Fruit fly (Drosophila melanogaster): ENCODE measurements around the gene CG18088.

Gene CG18088

dm6 chr2L:8958046-8958497, 9.3 kb upstream of the CG18088 start (continued):
- TF ChIP-seq GATAe (GFP tag; conservative IDR thresholded peaks at IDR 0.05): peak; percentile 90
- peak; percentile 94 for TF ChIP-seq wdn (GFP tag; IDR thresholded peaks at IDR 0.05)
- no peak for TF ChIP-seq dan (GFP tag; IDR thresholded peaks at IDR 0.05)
- peak; percentile 99 for TF ChIP-seq CG34422 (GFP tag; IDR thresholded peaks at IDR 0.05)
- TF ChIP-seq sob (GFP tag; IDR thresholded peaks at IDR 0.05): peak; percentile 98
- no peak for TF ChIP-seq knrl (GFP tag; IDR thresholded peaks at IDR 0.05; ENCODE audit: partially characterized antibody)
- no peak for TF ChIP-seq hb (GFP tag; IDR thresholded peaks at IDR 0.05; ENCODE audit: partially characterized antibody)
- peak; percentile 97 for TF ChIP-seq CG5953 (GFP tag; IDR thresholded peaks at IDR 0.05)
- TF ChIP-seq CG9797 (GFP tag; optimal IDR thresholded peaks at IDR 0.05): no peak
- TF ChIP-seq chinmo (GFP tag; IDR thresholded peaks at IDR 0.05; ENCODE audit: partially characterized antibody): no peak
- TF ChIP-seq CG5245 (GFP tag; optimal IDR thresholded peaks at IDR 0.05): peak; percentile 85
- TF ChIP-seq CG6683 (GFP tag; optimal IDR thresholded peaks at IDR 0.05): peak; percentile 80
- peak; percentile 79 for TF ChIP-seq TFAM (GFP tag; optimal IDR thresholded peaks at IDR 0.05)
- TF ChIP-seq fru (optimal IDR thresholded peaks at IDR 0.05): no peak
- peak; percentile 98 for TF ChIP-seq Awh (GFP tag; IDR thresholded peaks at IDR 0.05)
- peak; percentile 91 for TF ChIP-seq CG7372 (GFP tag; IDR thresholded peaks at IDR 0.05)
- peak; percentile 86; the same call in 2 of the 3 replicates for TF ChIP-seq CG11560 (tag; IDR thresholded peaks at IDR 0.05)
- TF ChIP-seq vnd (GFP tag; IDR thresholded peaks at IDR 0.05; ENCODE audit: partially characterized antibody): no peak
- TF ChIP-seq CkIIα-i1 (GFP tag; IDR thresholded peaks at IDR 0.05): peak; percentile 91; the same call in 1 of the 2 replicates
- peak; percentile 93 for TF ChIP-seq CG11085 (GFP tag; IDR thresholded peaks at IDR 0.05)
- peak; percentile 99 for TF ChIP-seq CG17328 (GFP tag; IDR thresholded peaks at IDR 0.05)
- peak; percentile 68 for TF ChIP-seq disco-r (GFP tag; optimal IDR thresholded peaks at IDR 0.05)
- TF ChIP-seq CG7987 (GFP tag; optimal IDR thresholded peaks at IDR 0.05): peak; percentile 91
- TF ChIP-seq CG18764 (GFP tag; optimal IDR thresholded peaks at IDR 0.05): peak; percentile 88
- TF ChIP-seq sd (tag; optimal IDR thresholded peaks at IDR 0.05): peak; percentile 76
- peak; percentile 95 for TF ChIP-seq CG2199 (GFP tag; IDR thresholded peaks at IDR 0.05)
- TF ChIP-seq CG10431 (GFP tag; optimal IDR thresholded peaks at IDR 0.05): peak; percentile 60
- TF ChIP-seq CG32767 (GFP tag; IDR thresholded peaks at IDR 0.05): peak; percentile 98
- TF ChIP-seq zf30C (GFP tag; optimal IDR thresholded peaks at IDR 0.05): peak; percentile 97
- TF ChIP-seq CG12104 (GFP tag; optimal IDR thresholded peaks at IDR 0.05): peak; percentile 83
- TF ChIP-seq Scr (GFP tag; IDR thresholded peaks at IDR 0.05; ENCODE audit: partially characterized antibody): no peak
- TF ChIP-seq slou (GFP tag; optimal IDR thresholded peaks at IDR 0.05): peak; percentile 89
- peak; percentile 83 for TF ChIP-seq stwl (tag; optimal IDR thresholded peaks at IDR 0.05)
- TF ChIP-seq CG9817 (tag; optimal IDR thresholded peaks at IDR 0.05): peak; percentile 80
- TF ChIP-seq CG13775 (GFP tag; optimal IDR thresholded peaks at IDR 0.05): peak; percentile 93
- TF ChIP-seq CG2712 (tag; optimal IDR thresholded peaks at IDR 0.05): peak; percentile 98
- TF ChIP-seq tll (GFP tag; optimal IDR thresholded peaks at IDR 0.05): peak in 1 of 2 experiments; percentile 27
- peak; percentile 83 for TF ChIP-seq CG6854 (GFP tag; optimal IDR thresholded peaks at IDR 0.05)
- TF ChIP-seq pan (optimal IDR thresholded peaks at IDR 0.05): no peak
- TF ChIP-seq pan (GFP tag; optimal IDR thresholded peaks at IDR 0.05 in 1 of 2, IDR thresholded peaks at IDR 0.05 in 1 of 2): peak in 1 of 2 experiments; percentile 99
- peak; percentile 84 for TF ChIP-seq CG1529 (GFP tag; optimal IDR thresholded peaks at IDR 0.05)
- TF ChIP-seq Oaz (GFP tag; IDR thresholded peaks at IDR 0.05): peak; percentile 93
- TF ChIP-seq YL-1 (GFP tag; optimal IDR thresholded peaks at IDR 0.05): peak; percentile 58
- peak; percentile 75 for TF ChIP-seq shn (GFP tag; optimal IDR thresholded peaks at IDR 0.05)
- TF ChIP-seq CG14014 (GFP tag; IDR thresholded peaks at IDR 0.05): peak; percentile 96
- TF ChIP-seq sisA (GFP tag; IDR thresholded peaks at IDR 0.05): peak; percentile 98
- peak; percentile 95 for TF ChIP-seq Ravus (GFP tag; IDR thresholded peaks at IDR 0.05)
- TF ChIP-seq CG8388 (GFP tag; optimal IDR thresholded peaks at IDR 0.05): peak; percentile 94
- peak; percentile 97 for TF ChIP-seq peb (GFP tag; IDR thresholded peaks at IDR 0.05)
- peak; percentile 94 for TF ChIP-seq CG1602 (GFP tag; optimal IDR thresholded peaks at IDR 0.05)
- TF ChIP-seq CG31441 (GFP tag; IDR thresholded peaks at IDR 0.05): peak; percentile 80

Measured in whole organism, embryonic.